Worm (Caenorhabditis elegans) whole organism, late embryonic: ENCODE results near the gene F56C3.1.

Experiments
- C08G9.2 ChIP-seq: sonication (generic microtip); optimal IDR thresholded peaks from 2 replicates; lab custom pipeline; 2016; ENCODE audit warnings: mild to moderate bottlenecking, missing genetic modification characterization, moderate library complexity, missing compliant biosample characterization
- K02D7.2 ChIP-seq: sonication (generic microtip); optimal IDR thresholded peaks from 2 replicates; lab custom pipeline; 2017; ENCODE audit warnings: mild to moderate bottlenecking, missing genetic modification characterization, missing compliant biosample characterization
- K09A11.1 ChIP-seq: sonication (generic microtip); optimal IDR thresholded peaks from 2 replicates; lab custom pipeline; 2017; ENCODE audit warnings: antibody characterized with exemption, mild to moderate bottlenecking, missing genetic modification characterization, missing compliant biosample characterization; ENCODE audit not compliant: insufficient read depth
- Y22D7AL.16 ChIP-seq: sonication (generic microtip); optimal IDR thresholded peaks from 2 replicates; lab custom pipeline; 2016; ENCODE audit warnings: missing genetic modification characterization, missing compliant biosample characterization
- ahr-1 ChIP-seq: sonication (generic microtip); optimal IDR thresholded peaks from 2 replicates; lab custom pipeline; 2016; ENCODE audit warnings: missing genetic modification characterization, missing compliant biosample characterization
- ceh-14 ChIP-seq: sonication (generic microtip); optimal IDR thresholded peaks from 2 replicates; lab custom pipeline; 2016; ENCODE audit warnings: missing genotype, missing genetic modification characterization, missing compliant biosample characterization
- ceh-22 ChIP-seq: sonication (generic microtip); optimal IDR thresholded peaks from 2 replicates; lab custom pipeline; 2017; ENCODE audit warnings: missing biosample characterization, missing genetic modification characterization
- ceh-30 ChIP-seq: fragments of 150-350 bp; optimal IDR thresholded peaks from 2 replicates; lab custom pipeline; 2014; ENCODE audit warnings: missing biosample characterization, missing genetic modification characterization
- ceh-31 ChIP-seq: sonication (generic microtip); optimal IDR thresholded peaks from 2 replicates; lab custom pipeline; 2016; ENCODE audit warnings: missing genetic modification characterization, missing compliant biosample characterization
- ceh-34 ChIP-seq: sonication (generic microtip); optimal IDR thresholded peaks from 2 replicates; lab custom pipeline; 2016; ENCODE audit warnings: mild to moderate bottlenecking, missing genetic modification characterization, missing compliant biosample characterization
- ceh-9 ChIP-seq: sonication (generic microtip); optimal IDR thresholded peaks from 2 replicates; lab custom pipeline; 2016; ENCODE audit warnings: mild to moderate bottlenecking, missing genetic modification characterization, inconsistent platforms, missing compliant biosample characterization
- che-1 ChIP-seq: sonication (generic microtip); optimal IDR thresholded peaks from 2 replicates; lab custom pipeline; 2016; ENCODE audit warnings: mild to moderate bottlenecking, missing genetic modification characterization, missing compliant biosample characterization
- dve-1 ChIP-seq: sonication (generic microtip); optimal IDR thresholded peaks from 2 replicates; lab custom pipeline; 2017; ENCODE audit warnings: antibody characterized with exemption, mild to moderate bottlenecking, missing genetic modification characterization, missing compliant biosample characterization
- ets-4 ChIP-seq: sonication (generic microtip); optimal IDR thresholded peaks from 2 replicates; lab custom pipeline; 2016; ENCODE audit warnings: missing genetic modification characterization, missing compliant biosample characterization
- eyg-1 ChIP-seq: sonication (generic microtip); optimal IDR thresholded peaks from 2 replicates; lab custom pipeline; 2016; ENCODE audit warnings: missing genotype, missing genetic modification characterization, missing compliant biosample characterization
- fax-1 ChIP-seq: sonication (generic microtip); optimal IDR thresholded peaks from 2 replicates; lab custom pipeline; 2016; ENCODE audit warnings: missing genotype, missing genetic modification characterization, missing compliant biosample characterization
- fkh-6 ChIP-seq: sonication (generic microtip); optimal IDR thresholded peaks from 2 replicates; lab custom pipeline; 2016; ENCODE audit warnings: missing genetic modification characterization, missing compliant biosample characterization
- gmeb-2 ChIP-seq: sonication (generic microtip); optimal IDR thresholded peaks from 2 replicates; lab custom pipeline; 2016; ENCODE audit warnings: missing genetic modification characterization, inconsistent platforms, missing compliant biosample characterization
- hlh-13 ChIP-seq: fragments of 200-800 bp; sonication (Bioruptor generic); optimal IDR thresholded peaks from 2 replicates; lab custom pipeline; 2018; ENCODE audit warnings: mild to moderate bottlenecking, missing genetic modification characterization, missing compliant biosample characterization
- hlh-6 ChIP-seq: sonication (generic microtip); optimal IDR thresholded peaks from 2 replicates; lab custom pipeline; 2016; ENCODE audit warnings: missing genotype, missing genetic modification characterization, missing compliant biosample characterization
- hlh-8 ChIP-seq: sonication (generic microtip); optimal IDR thresholded peaks from 2 replicates; lab custom pipeline; 2016; ENCODE audit warnings: missing genotype, missing genetic modification characterization, missing compliant biosample characterization
- lim-6 ChIP-seq: sonication (generic microtip); optimal IDR thresholded peaks from 2 replicates; lab custom pipeline; 2016; ENCODE audit warnings: missing genetic modification characterization, missing compliant biosample characterization
- madf-2 ChIP-seq: sonication (generic microtip); optimal IDR thresholded peaks from 2 replicates; lab custom pipeline; 2017; ENCODE audit warnings: missing genetic modification characterization, missing compliant biosample characterization
- mec-3 ChIP-seq: sonication (generic microtip); optimal IDR thresholded peaks from 2 replicates; lab custom pipeline; 2016; ENCODE audit warnings: borderline replicate concordance, missing genetic modification characterization, missing compliant biosample characterization
- odd-2 ChIP-seq: sonication (generic microtip); optimal IDR thresholded peaks from 2 replicates; lab custom pipeline; 2017; ENCODE audit warnings: antibody characterized with exemption, mild to moderate bottlenecking, missing genetic modification characterization, missing compliant biosample characterization
- pat-9 ChIP-seq: fragments of 200-800 bp; sonication (Bioruptor generic); optimal IDR thresholded peaks from 2 replicates; lab custom pipeline; 2018; ENCODE audit warnings: mild to moderate bottlenecking, missing genetic modification characterization, moderate library complexity, missing compliant biosample characterization
- pax-1 ChIP-seq: fragments of 150-350 bp; optimal IDR thresholded peaks from 2 replicates; lab custom pipeline; 2014; ENCODE audit warnings: missing biosample characterization, missing genetic modification characterization
- pha-2 ChIP-seq: sonication (generic microtip); optimal IDR thresholded peaks from 2 replicates; lab custom pipeline; 2017; ENCODE audit warnings: mild to moderate bottlenecking, missing genetic modification characterization, missing compliant biosample characterization
- pqm-1 ChIP-seq: sonication (generic microtip); optimal IDR thresholded peaks from 2 replicates; lab custom pipeline; 2016; ENCODE audit warnings: missing genetic modification characterization, missing compliant biosample characterization
- pros-1 ChIP-seq: fragments of 150-350 bp; optimal IDR thresholded peaks from 2 replicates; lab custom pipeline; 2014; ENCODE audit warnings: missing biosample characterization, missing genetic modification reagents, missing genetic modification characterization
- sdc-2 ChIP-seq: sonication (generic microtip); optimal IDR thresholded peaks from 2 replicates; lab custom pipeline; 2016; ENCODE audit warnings: missing genotype, missing genetic modification characterization, missing compliant biosample characterization
- sox-4 ChIP-seq: sonication (generic microtip); optimal IDR thresholded peaks from 2 replicates; lab custom pipeline; 2017; ENCODE audit warnings: mild to moderate bottlenecking, missing genetic modification characterization, inconsistent platforms, missing compliant biosample characterization
- syd-9 ChIP-seq: sonication (generic microtip); optimal IDR thresholded peaks from 2 replicates; lab custom pipeline; 2016; ENCODE audit warnings: mild to moderate bottlenecking, missing genetic modification characterization, moderate library complexity, missing compliant biosample characterization
- tbx-2 ChIP-seq: sonication (generic microtip); optimal IDR thresholded peaks from 2 replicates; lab custom pipeline; 2016; ENCODE audit warnings: missing genetic modification characterization, missing compliant biosample characterization
- unc-42 ChIP-seq: sonication (generic microtip); optimal IDR thresholded peaks from 2 replicates; lab custom pipeline; 2016; ENCODE audit warnings: missing genotype, missing genetic modification characterization, missing compliant biosample characterization
- unc-55 ChIP-seq: sonication (generic microtip); optimal IDR thresholded peaks from 2 replicates; lab custom pipeline; 2017; ENCODE audit warnings: missing biosample characterization, missing genetic modification reagents, missing genetic modification characterization
- zip-5 ChIP-seq: sonication (generic microtip); optimal IDR thresholded peaks from 2 replicates; lab custom pipeline; 2016; ENCODE audit warnings: missing genetic modification characterization, missing compliant biosample characterization

Gene F56C3.1

ce11 chrX:1393891-1394290 lies 6.8 kb downstream of the F56C3.1 start, which contains the start of gene F56C3.9:
TSS of gene F56C3.9 (minus strand) at chrX:1393991.
- TF ChIP-seq ceh-22 (tag; lab: Kevin White, UChicago), result no peak
- TF ChIP-seq pqm-1 (tag; lab: Kevin White, UChicago), result no peak
- no peak for TF ChIP-seq ets-4
- TF ChIP-seq ceh-34 (tag; lab: Kevin White, UChicago), result no peak
- no peak for TF ChIP-seq fkh-6 (tag; lab: Kevin White, UChicago)
- no peak for TF ChIP-seq tbx-2 (tag; lab: Kevin White, UChicago)
- TF ChIP-seq odd-2 (tag; lab: Kevin White, UChicago), result no peak
- no peak for TF ChIP-seq lim-6 (tag; lab: Kevin White, UChicago)
- no peak for TF ChIP-seq C08G9.2 (tag; lab: Kevin White, UChicago)
- no peak for TF ChIP-seq K09A11.1 (tag; lab: Kevin White, UChicago)
- no peak for TF ChIP-seq hlh-8 (tag; lab: Kevin White, UChicago)
- no peak for TF ChIP-seq fax-1 (tag; lab: Kevin White, UChicago)
- no peak for TF ChIP-seq hlh-6
- TF ChIP-seq hlh-13 (GFP tag; lab: Kevin White, UChicago), result no peak
- TF ChIP-seq unc-55, result no peak
- TF ChIP-seq pha-2 (tag; lab: Kevin White, UChicago), result no peak
- TF ChIP-seq madf-2 (tag; lab: Kevin White, UChicago), result no peak
- TF ChIP-seq dve-1 (tag; lab: Kevin White, UChicago), result no peak
- TF ChIP-seq mec-3 (tag; lab: Kevin White, UChicago), result no peak

- TF ChIP-seq pax-1 (tag; lab: Kevin White, UChicago) (no peak), hlh-8 (tag; lab: Kevin White, UChicago) (no peak), ceh-9 (tag; lab: Kevin White, UChicago) (no peak), hlh-13 (GFP tag; lab: Kevin White, UChicago) (no peak), unc-55 (no peak)
These were observed 7.3 kb downstream of the F56C3.1 start for ce11 chrX:1394437-1394836.

ce11 chrX:1395793-1396192 lies 8.7 kb downstream of the F56C3.1 start:
- TF ChIP-seq fax-1 (tag; lab: Kevin White, UChicago), result no peak
- no peak for TF ChIP-seq unc-42 (tag; lab: Kevin White, UChicago)
- TF ChIP-seq K02D7.2 (tag; lab: Kevin White, UChicago), result no peak
- TF ChIP-seq sox-4 (tag; lab: Kevin White, UChicago), result no peak
- TF ChIP-seq Y22D7AL.16, result no peak
- no peak for TF ChIP-seq che-1 (tag; lab: Kevin White, UChicago)
- TF ChIP-seq syd-9 (tag; lab: Kevin White, UChicago), result no peak
- no peak for TF ChIP-seq unc-55
- TF ChIP-seq pros-1 (tag; lab: Kevin White, UChicago), result no peak
- TF ChIP-seq gmeb-2, result no peak
- no peak for TF ChIP-seq odd-2 (tag; lab: Kevin White, UChicago)
- TF ChIP-seq, all 69 proteins: peak for 0

ce11 chrX:1397516-1397915 lies 10.4 kb downstream of the F56C3.1 start, which contains the start of gene H39E20.1:
TSS of gene H39E20.1 (minus strand) at chrX:1397616.
- no peak for TF ChIP-seq eyg-1 (tag; lab: Kevin White, UChicago)
- no peak for TF ChIP-seq ahr-1 (tag; lab: Kevin White, UChicago)
- TF ChIP-seq mec-3 (tag; lab: Kevin White, UChicago), result no peak
- TF ChIP-seq pros-1 (tag; lab: Kevin White, UChicago), result no peak
- no peak for TF ChIP-seq madf-2 (tag; lab: Kevin White, UChicago)
- TF ChIP-seq hlh-6, result no peak
- TF ChIP-seq ceh-30 (tag; lab: Kevin White, UChicago), result no peak
- no peak for TF ChIP-seq pat-9 (tag; lab: Kevin White, UChicago)
- no peak for TF ChIP-seq ceh-31 (tag; lab: Kevin White, UChicago)
- TF ChIP-seq unc-55, result no peak
- TF ChIP-seq unc-42 (tag; lab: Kevin White, UChicago), result no peak
- TF ChIP-seq hlh-8 (tag; lab: Kevin White, UChicago), result no peak
- no peak for TF ChIP-seq ceh-14 (tag; lab: Kevin White, UChicago)
- TF ChIP-seq zip-5 (tag; lab: Kevin White, UChicago), result no peak
- no peak for TF ChIP-seq C08G9.2 (tag; lab: Kevin White, UChicago)
- TF ChIP-seq sdc-2, result no peak
- TF ChIP-seq ets-4, result no peak
- TF ChIP-seq, all 69 proteins: peak for 0
